Worm (Caenorhabditis elegans) whole organism, young adult: ENCODE measurements around the gene ttr-23.

ENCODE experiments used
- B0019.2 ChIP-seq: fragments of 200-800 bp; sonication (Bioruptor generic); conservative IDR thresholded peaks from 2 replicates; pipeline ENCODE4 v1.3.6; 2022; ENCODE audit warnings: missing genetic modification reagents, missing genetic modification characterization, missing compliant biosample characterization
- ceh-27 ChIP-seq: fragments of 200-800 bp; sonication (Bioruptor generic); optimal IDR thresholded peaks from 2 replicates; lab custom pipeline; 2018; ENCODE audit warnings: mild to moderate bottlenecking, missing genetic modification characterization, moderate library complexity, missing compliant biosample characterization
- die-1 ChIP-seq: sonication (generic microtip); optimal IDR thresholded peaks from 2 replicates; lab custom pipeline; 2016; ENCODE audit warnings: missing genotype, mild to moderate bottlenecking, missing genetic modification characterization, missing compliant biosample characterization
- lag-1 ChIP-seq: fragments of 200-800 bp; sonication (Bioruptor generic); IDR thresholded peaks from 2 replicates; pipeline ENCODE4 v1.3.6; 2022; ENCODE audit warnings: missing genetic modification reagents, missing genetic modification characterization, missing compliant biosample characterization
- madf-10 ChIP-seq: sonication (generic microtip); optimal IDR thresholded peaks from 2 replicates; lab custom pipeline; 2016; ENCODE audit warnings: mild to moderate bottlenecking, missing genetic modification characterization, missing compliant biosample characterization
- mes-4 ChIP-seq: sonication (generic microtip); optimal IDR thresholded peaks from 2 replicates; lab custom pipeline; 2016; ENCODE audit warnings: missing genotype, missing genetic modification characterization, missing compliant biosample characterization
- pha-4 ChIP-seq: fragments of 150-350 bp; sonication (generic microtip); optimal IDR thresholded peaks from 2 replicates; lab custom pipeline; 2014; ENCODE audit warnings: missing biosample characterization, missing genetic modification reagents, missing genetic modification characterization
- snpc-4 ChIP-seq, 5 experiments: fragments of 150-350 bp in 1 of 5; sonication (generic microtip) in 4 of 5; optimal IDR thresholded peaks; 2 replicates each; lab custom pipeline; 2014 to 2018; ENCODE audit warnings: missing genetic modification characterization in 5 of 5, missing biosample characterization in 3 of 5, antibody characterized with exemption in 2 of 5, mild to moderate bottlenecking in 2 of 5, missing compliant biosample characterization in 2 of 5, missing genotype in 2 of 5, moderate library complexity in 2 of 5, missing genetic modification reagents in 1 of 5
- sptf-2 ChIP-seq: fragments of 200-800 bp; sonication (Bioruptor generic); optimal IDR thresholded peaks from 2 replicates; lab custom pipeline; 2018; ENCODE audit warnings: mild to moderate bottlenecking, missing genetic modification characterization, missing compliant biosample characterization
- ztf-3 ChIP-seq: fragments of 200-800 bp; sonication (Bioruptor generic); optimal IDR thresholded peaks from 2 replicates; lab custom pipeline; 2018; ENCODE audit warnings: mild to moderate bottlenecking, missing genetic modification characterization, missing compliant biosample characterization

ce11 chrV:10630497-10630896 lies 40.8 kb upstream of the ttr-23 start:
- no peak for TF ChIP-seq ceh-27 (GFP tag; lab: Kevin White, UChicago)
- TF ChIP-seq snpc-4 (GFP tag; optimal IDR thresholded peaks at IDR 0.05; lab: Kevin White, UChicago): no peak
- TF ChIP-seq snpc-4 (tag; optimal IDR thresholded peaks at IDR 0.05; lab: Kevin White, UChicago): no peak
- no peak for TF ChIP-seq sptf-2 (GFP tag; lab: Kevin White, UChicago)
- TF ChIP-seq lag-1 (GFP tag; lab: Robert Waterston, UW): no peak
- TF ChIP-seq B0019.2 (GFP tag; lab: Robert Waterston, UW): no peak
- TF ChIP-seq madf-10 (tag; lab: Kevin White, UChicago): no peak
- no peak for TF ChIP-seq pha-4 (tag; lab: Kevin White, UChicago)
- no peak for TF ChIP-seq ztf-3 (GFP tag; lab: Kevin White, UChicago)
- TF ChIP-seq mes-4 (tag; lab: Kevin White, UChicago): no peak
- TF ChIP-seq die-1 (tag; lab: Kevin White, UChicago): no peak
